Worm (Caenorhabditis elegans) whole organism, L1 larva: ENCODE data around the gene mfsd-13.2.

Experiments
- nhr-76 ChIP-seq: sonication (generic microtip); optimal IDR thresholded peaks from 2 replicates; lab custom pipeline; 2017; ENCODE audit warnings: missing biosample characterization, missing genetic modification characterization
- xbp-1 ChIP-seq: sonication (generic microtip); optimal IDR thresholded peaks from 2 replicates; lab custom pipeline; 2016; ENCODE audit warnings: missing genetic modification characterization, missing compliant biosample characterization
- ztf-11 ChIP-seq, 2 experiments: sonication (generic microtip); optimal IDR thresholded peaks; 2 replicates each; lab custom pipeline; 2016 to 2017; ENCODE audit warnings: missing genetic modification characterization in 2 of 2, missing biosample characterization in 1 of 2, missing compliant biosample characterization in 1 of 2

ce11 chrII:7165749-7166148 is at the start of gene mfsd-13.2:
- TF ChIP-seq nhr-76 (tag; lab: Kevin White, UChicago) (no peak), ztf-11 (tag; optimal IDR thresholded peaks at IDR 0.05; lab: Kevin White, UChicago) (no peak), xbp-1 (tag; lab: Kevin White, UChicago) (no peak)
